Worm (Caenorhabditis elegans) whole organism, early embryonic: Measurements from ENCODE around the gene aat-7.

ENCODE experiments used
- B0310.2 ChIP-seq: sonication (generic microtip); optimal IDR thresholded peaks from 2 replicates; lab custom pipeline; 2016; ENCODE audit warnings: mild to moderate bottlenecking, missing genetic modification characterization, missing compliant biosample characterization
- F13C5.2 ChIP-seq: sonication (generic microtip); optimal IDR thresholded peaks from 2 replicates; lab custom pipeline; 2017; ENCODE audit warnings: mild to moderate bottlenecking, missing genetic modification characterization, inconsistent platforms, missing compliant biosample characterization
- aly-1 ChIP-seq: sonication (generic microtip); optimal IDR thresholded peaks from 2 replicates; lab custom pipeline; 2016; ENCODE audit warnings: missing genetic modification characterization, missing compliant biosample characterization
- ama-1 ChIP-seq: fragments of 150-350 bp; optimal IDR thresholded peaks from 2 replicates; lab custom pipeline; 2014
- ceh-13 ChIP-seq: fragments of 200-800 bp; sonication (Bioruptor generic); optimal IDR thresholded peaks from 2 replicates; lab custom pipeline; 2018; ENCODE audit warnings: mild to moderate bottlenecking, missing genetic modification characterization, missing compliant biosample characterization
- ceh-36 ChIP-seq: sonication (generic microtip); optimal IDR thresholded peaks from 2 replicates; lab custom pipeline; 2016; ENCODE audit warnings: missing genetic modification characterization, inconsistent platforms, missing compliant biosample characterization
- ets-7 ChIP-seq: sonication (generic microtip); optimal IDR thresholded peaks from 2 replicates; lab custom pipeline; 2016; ENCODE audit warnings: missing genotype, missing genetic modification characterization, missing compliant biosample characterization
- flt-1 ChIP-seq: fragments of 200-800 bp; sonication (Bioruptor generic); IDR thresholded peaks from 2 replicates; pipeline ENCODE4 v1.3.6; 2022; ENCODE audit warnings: missing genetic modification characterization, missing compliant biosample characterization
- hmbx-1 ChIP-seq: sonication (generic microtip); optimal IDR thresholded peaks from 2 replicates; lab custom pipeline; 2016; ENCODE audit warnings: mild to moderate bottlenecking, missing genetic modification characterization, missing compliant biosample characterization
- hmg-4 ChIP-seq: fragments of 200-800 bp; sonication (Bioruptor generic); optimal IDR thresholded peaks from 2 replicates; lab custom pipeline; 2018; ENCODE audit warnings: mild to moderate bottlenecking, missing genetic modification characterization, missing compliant biosample characterization
- hnd-1 ChIP-seq: sonication (generic microtip); optimal IDR thresholded peaks from 2 replicates; lab custom pipeline; 2016; ENCODE audit warnings: missing genetic modification characterization, missing compliant biosample characterization
- pes-1 ChIP-seq: fragments of 200-800 bp; sonication (Bioruptor generic); IDR thresholded peaks from 2 replicates; pipeline ENCODE4 v1.3.6; 2022; ENCODE audit warnings: missing genetic modification reagents, missing genetic modification characterization, missing compliant biosample characterization
- scrt-1 ChIP-seq: fragments of 200-800 bp; sonication (Bioruptor generic); IDR thresholded peaks from 2 replicates; pipeline ENCODE4 v1.3.6; 2022; ENCODE audit warnings: missing genetic modification characterization, missing compliant biosample characterization
- sea-1 ChIP-seq: fragments of 200-800 bp; sonication (Bioruptor generic); conservative IDR thresholded peaks from 2 replicates; pipeline ENCODE4 v1.3.6; 2022; ENCODE audit warnings: missing genetic modification characterization, missing compliant biosample characterization
- tbx-11 ChIP-seq: fragments of 200-800 bp; sonication (Bioruptor generic); IDR thresholded peaks from 2 replicates; pipeline ENCODE4 v1.3.6; 2022; ENCODE audit warnings: missing genetic modification characterization, missing compliant biosample characterization
- tbx-37 ChIP-seq: fragments of 200-800 bp; sonication (Bioruptor generic); conservative IDR thresholded peaks from 2 replicates; pipeline ENCODE4 v1.3.6; 2022; ENCODE audit warnings: missing genetic modification reagents, missing genetic modification characterization, missing compliant biosample characterization
- tra-4 ChIP-seq: sonication (generic microtip); optimal IDR thresholded peaks from 2 replicates; lab custom pipeline; 2017; ENCODE audit warnings: missing genetic modification characterization, missing compliant biosample characterization

aat-7 gene

DNA sequence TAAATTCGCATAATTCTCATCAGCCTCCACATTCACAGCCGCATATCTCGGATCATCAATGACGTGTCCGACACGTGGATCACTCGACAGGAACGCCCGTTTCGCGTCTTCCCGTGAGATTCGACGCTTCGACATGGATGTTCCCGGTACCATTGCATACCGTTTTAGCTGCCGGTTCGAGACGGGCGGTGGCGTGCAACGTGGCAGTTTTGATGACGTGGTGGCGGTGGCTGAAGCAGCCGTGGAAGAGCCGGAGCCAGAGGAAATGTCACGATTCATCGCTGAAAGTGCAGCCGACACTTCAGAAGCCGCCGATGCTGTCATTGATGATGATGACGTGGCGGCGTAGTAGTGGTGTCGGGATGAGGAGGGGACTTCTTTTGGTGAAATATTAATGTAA lies 15.1 kb upstream of the aat-7 start:
- no peak for TF ChIP-seq pes-1 (GFP tag; lab: Robert Waterston, UW)
- TF ChIP-seq B0310.2 (tag; lab: Kevin White, UChicago), result no peak
- no peak for TF ChIP-seq ama-1 (lab: Kevin White, UChicago)
- TF ChIP-seq hnd-1 (tag; lab: Kevin White, UChicago), result no peak
- no peak for TF ChIP-seq hmbx-1 (tag; lab: Kevin White, UChicago)
- TF ChIP-seq hmg-4, result no peak
- TF ChIP-seq ceh-13 (GFP tag; lab: Kevin White, UChicago), result no peak
- no peak for TF ChIP-seq tbx-11 (GFP tag; lab: Robert Waterston, UW)
- no peak for TF ChIP-seq flt-1
- no peak for TF ChIP-seq tra-4 (tag; lab: Kevin White, UChicago)
- no peak for TF ChIP-seq sea-1 (GFP tag; lab: Robert Waterston, UW)
- no peak for TF ChIP-seq ets-7
- no peak for TF ChIP-seq ceh-36 (tag; lab: Kevin White, UChicago)
- no peak for TF ChIP-seq aly-1 (tag; lab: Kevin White, UChicago)
- no peak for TF ChIP-seq F13C5.2 (tag; lab: Kevin White, UChicago)
- TF ChIP-seq scrt-1 (GFP tag; lab: Robert Waterston, UW), result no peak
- no peak for TF ChIP-seq tbx-37 (GFP tag; lab: Robert Waterston, UW)

DNA sequence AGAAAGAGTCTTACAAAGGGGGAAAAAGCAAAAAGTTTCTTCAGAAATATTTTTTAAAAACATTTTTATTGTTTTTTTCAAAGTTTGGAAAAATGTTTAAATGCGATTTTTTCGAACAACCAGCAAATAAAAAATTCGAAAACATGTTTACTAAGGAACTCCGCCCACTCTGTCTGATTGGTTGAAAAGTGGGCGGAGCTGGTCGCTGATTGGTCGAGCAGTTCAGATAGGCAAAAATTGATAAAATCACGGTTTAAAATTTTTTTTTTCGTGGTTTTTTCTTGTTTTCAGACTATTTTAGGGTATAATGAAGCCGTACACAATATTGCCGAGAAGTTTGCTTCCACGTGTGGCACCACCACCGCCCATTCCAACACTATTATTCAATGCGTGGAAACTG lies 14.5 kb upstream of the aat-7 start:
- TF ChIP-seq tbx-37 (GFP tag; lab: Robert Waterston, UW), result no peak
- no peak for TF ChIP-seq sea-1 (GFP tag; lab: Robert Waterston, UW)
- no peak for TF ChIP-seq hmg-4
- TF ChIP-seq ama-1 (lab: Kevin White, UChicago), result no peak
- TF ChIP-seq B0310.2 (tag; lab: Kevin White, UChicago), result no peak
- no peak for TF ChIP-seq flt-1
- no peak for TF ChIP-seq ets-7
- TF ChIP-seq scrt-1 (GFP tag; lab: Robert Waterston, UW), result no peak
- no peak for TF ChIP-seq pes-1 (GFP tag; lab: Robert Waterston, UW)
- no peak for TF ChIP-seq F13C5.2 (tag; lab: Kevin White, UChicago)
- no peak for TF ChIP-seq hmbx-1 (tag; lab: Kevin White, UChicago)
- no peak for TF ChIP-seq ceh-13 (GFP tag; lab: Kevin White, UChicago)
- TF ChIP-seq hnd-1 (tag; lab: Kevin White, UChicago), result no peak
- TF ChIP-seq tbx-11 (GFP tag; lab: Robert Waterston, UW), result no peak
- no peak for TF ChIP-seq ceh-36 (tag; lab: Kevin White, UChicago)
- no peak for TF ChIP-seq aly-1 (tag; lab: Kevin White, UChicago)
- no peak for TF ChIP-seq tra-4 (tag; lab: Kevin White, UChicago)

DNA sequence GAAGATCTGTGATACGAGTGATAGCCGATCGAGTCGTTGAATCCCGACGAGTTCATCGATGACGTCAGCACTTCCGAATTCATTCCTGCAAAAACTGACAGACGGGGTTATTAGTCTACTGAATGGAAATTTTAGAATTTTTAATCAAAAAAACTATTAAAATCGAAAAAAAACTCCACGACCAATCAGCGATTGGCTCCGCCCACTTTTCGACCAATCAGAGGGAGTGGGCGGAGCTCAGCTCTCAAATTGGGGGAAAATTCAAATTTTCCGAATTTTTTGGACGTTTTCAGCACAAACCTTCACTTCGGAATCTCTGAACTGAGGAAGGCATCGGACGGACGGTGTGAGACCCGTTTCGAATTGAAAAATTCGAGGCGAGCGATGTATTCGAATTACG lies 13.7 kb upstream of the aat-7 start:
- TF ChIP-seq hmg-4, result no peak
- no peak for TF ChIP-seq sea-1 (GFP tag; lab: Robert Waterston, UW)
- TF ChIP-seq B0310.2 (tag; lab: Kevin White, UChicago), result no peak
- TF ChIP-seq hmbx-1 (tag; lab: Kevin White, UChicago), result no peak
- no peak for TF ChIP-seq F13C5.2 (tag; lab: Kevin White, UChicago)
- TF ChIP-seq ceh-13 (GFP tag; lab: Kevin White, UChicago), result no peak
- no peak for TF ChIP-seq aly-1 (tag; lab: Kevin White, UChicago)
- no peak for TF ChIP-seq tbx-37 (GFP tag; lab: Robert Waterston, UW)

DNA sequence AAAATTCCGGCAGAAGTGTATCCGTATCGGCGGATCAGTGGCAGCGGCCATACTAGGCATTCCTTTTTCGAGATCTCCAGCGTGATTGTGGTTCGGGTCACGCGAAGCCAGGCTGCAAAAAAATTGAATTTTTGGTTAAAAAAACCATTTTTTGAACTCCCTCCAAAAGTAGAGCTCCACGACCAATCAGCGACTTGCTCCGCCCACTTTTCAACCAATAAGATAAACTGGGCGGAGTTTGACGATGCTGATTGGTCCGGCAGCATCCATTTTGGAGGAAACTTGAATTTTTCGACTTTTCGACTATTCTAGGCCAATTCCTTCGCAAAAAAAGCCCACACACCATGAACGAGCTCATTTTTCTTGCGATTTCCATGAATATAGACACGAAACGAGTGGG lies 12.2 kb upstream of the aat-7 start:
- TF ChIP-seq aly-1 (tag; lab: Kevin White, UChicago) (no peak), B0310.2 (tag; lab: Kevin White, UChicago) (no peak), scrt-1 (GFP tag; lab: Robert Waterston, UW) (no peak), ets-7 (no peak), ama-1 (lab: Kevin White, UChicago) (no peak), tbx-37 (GFP tag; lab: Robert Waterston, UW) (no peak), F13C5.2 (tag; lab: Kevin White, UChicago) (no peak)

- TF ChIP-seq sea-1 (GFP tag; lab: Robert Waterston, UW) (no peak), flt-1 (no peak), ets-7 (no peak), scrt-1 (GFP tag; lab: Robert Waterston, UW) (no peak), hnd-1 (tag; lab: Kevin White, UChicago) (no peak), ceh-13 (GFP tag; lab: Kevin White, UChicago) (no peak), hmg-4 (no peak), F13C5.2 (tag; lab: Kevin White, UChicago) (no peak), tra-4 (tag; lab: Kevin White, UChicago) (no peak), B0310.2 (tag; lab: Kevin White, UChicago) (no peak), pes-1 (GFP tag; lab: Robert Waterston, UW) (no peak), tbx-37 (GFP tag; lab: Robert Waterston, UW) (no peak), ceh-36 (tag; lab: Kevin White, UChicago) (no peak), tbx-11 (GFP tag; lab: Robert Waterston, UW) (no peak), aly-1 (tag; lab: Kevin White, UChicago) (no peak), hmbx-1 (tag; lab: Kevin White, UChicago) (no peak), ama-1 (lab: Kevin White, UChicago) (no peak)
These were observed 11.8 kb upstream of the aat-7 start, which contains the start of gene rog-1 for ce11 chrII:1374889-1375288. Gene rog-1 (minus strand): TSS chrII:1374989.

- TF ChIP-seq tbx-37 (GFP tag; lab: Robert Waterston, UW) (no peak), aly-1 (tag; lab: Kevin White, UChicago) (no peak), hmg-4 (no peak), pes-1 (GFP tag; lab: Robert Waterston, UW) (no peak), ceh-36 (tag; lab: Kevin White, UChicago) (no peak), ceh-13 (GFP tag; lab: Kevin White, UChicago) (no peak), scrt-1 (GFP tag; lab: Robert Waterston, UW) (no peak)
These were observed 11.0 kb upstream of the aat-7 start for ce11 chrII:1375627-1376026.

ce11 chrII:1376795-1377194 lies 9.9 kb upstream of the aat-7 start:
- TF ChIP-seq ceh-13 (GFP tag; lab: Kevin White, UChicago) (no peak), F13C5.2 (tag; lab: Kevin White, UChicago) (no peak), B0310.2 (tag; lab: Kevin White, UChicago) (no peak), tbx-37 (GFP tag; lab: Robert Waterston, UW) (no peak), tbx-11 (GFP tag; lab: Robert Waterston, UW) (no peak), hmbx-1 (tag; lab: Kevin White, UChicago) (no peak), tra-4 (tag; lab: Kevin White, UChicago) (no peak), hmg-4 (no peak), flt-1 (no peak), ama-1 (lab: Kevin White, UChicago) (no peak), ets-7 (no peak), aly-1 (tag; lab: Kevin White, UChicago) (no peak), ceh-36 (tag; lab: Kevin White, UChicago) (no peak), scrt-1 (GFP tag; lab: Robert Waterston, UW) (no peak), sea-1 (GFP tag; lab: Robert Waterston, UW) (no peak)
